Worm (Caenorhabditis elegans): ENCODE results near the gene K02E2.8.

DNA sequence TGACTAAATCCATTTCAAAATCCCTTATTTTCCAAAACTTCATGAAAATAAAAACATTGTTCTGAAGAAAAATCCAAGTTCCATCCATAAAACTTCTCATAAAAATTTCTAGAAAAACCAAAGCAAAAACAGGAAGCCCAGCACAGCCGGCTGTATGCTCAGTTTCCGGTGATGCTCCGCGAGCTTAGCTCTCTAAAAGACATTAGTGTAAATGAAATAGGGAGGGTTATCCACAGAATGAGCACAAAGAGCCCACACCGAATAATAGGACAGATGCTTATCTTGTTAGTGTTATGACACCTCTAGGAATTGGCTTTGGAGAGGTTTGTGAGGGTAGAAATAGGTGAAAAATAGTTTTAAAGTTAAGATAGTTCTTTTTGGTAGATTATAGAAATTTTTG lies 28.7 kb downstream of the K02E2.8 start:
- TF ChIP-seq fax-1 (tag; optimal IDR thresholded peaks at IDR 0.05) (no peak), pag-3 (tag; optimal IDR thresholded peaks at IDR 0.05; ENCODE audit: borderline replicate concordance) (no peak), pha-4 (tag; optimal IDR thresholded peaks at IDR 0.05) (no peak), fkh-10 (GFP tag; optimal IDR thresholded peaks at IDR 0.05) (no peak), T23F11.4 (GFP tag; optimal IDR thresholded peaks at IDR 0.05) (no peak), syd-9 (tag; optimal IDR thresholded peaks at IDR 0.05) (no peak), sox-2 (GFP tag; IDR thresholded peaks at IDR 0.05) (no peak), ceh-2 (tag; optimal IDR thresholded peaks at IDR 0.05) (no peak)

Measured in whole organism, late embryonic.